Fruit fly (Drosophila melanogaster) whole organism, embryonic: ENCODE data around the gene CG7065.

Experiments used
- CG10543 ChIP-seq: fragments of 200-800 bp; sonication (Bioruptor generic); optimal IDR thresholded peaks from 3 replicates; lab custom pipeline; 2017; ENCODE audit warnings: missing biosample characterization, mild to moderate bottlenecking, missing genetic modification characterization, moderate library complexity
- CG10565 ChIP-seq: fragments of 200-800 bp; sonication (Bioruptor generic); optimal IDR thresholded peaks from 3 replicates; lab custom pipeline; 2016; ENCODE audit warnings: missing biosample characterization, mild to moderate bottlenecking, missing genetic modification characterization
- CG10654 ChIP-seq: fragments of 200-800 bp; sonication (Bioruptor generic); optimal IDR thresholded peaks from 2 replicates; lab custom pipeline; 2016; ENCODE audit warnings: missing biosample characterization, missing genetic modification characterization
- CG11696 ChIP-seq: fragments of 200-800 bp; sonication (Bioruptor generic); IDR thresholded peaks from 2 replicates; pipeline ENCODE4 v1.3.6; 2022; ENCODE audit warnings: missing biosample characterization, missing genetic modification characterization
- CG12219 ChIP-seq: fragments of 200-800 bp; sonication (Bioruptor generic); optimal IDR thresholded peaks from 3 replicates; lab custom pipeline; 2018; ENCODE audit warnings: missing biosample characterization, mild to moderate bottlenecking, missing genetic modification characterization
- CG12236 ChIP-seq: fragments of 200-800 bp; sonication (Bioruptor generic); optimal IDR thresholded peaks from 2 replicates; lab custom pipeline; 2016; ENCODE audit warnings: missing biosample characterization, missing genetic modification characterization
- CG14860 ChIP-seq: fragments of 200-800 bp; sonication (Bioruptor generic); IDR thresholded peaks from 3 replicates; pipeline ENCODE4 v1.3.6; 2022; ENCODE audit warnings: missing biosample characterization, missing genetic modification characterization; ENCODE audit not compliant: partially characterized antibody
- CG14965 ChIP-seq: fragments of 200-800 bp; sonication (Bioruptor generic); optimal IDR thresholded peaks from 2 replicates; lab custom pipeline; 2016; ENCODE audit warnings: missing biosample characterization, missing genetic modification characterization, borderline replicate concordance
- CG15011 ChIP-seq: fragments of 200-800 bp; sonication (Bioruptor generic); optimal IDR thresholded peaks from 3 replicates; lab custom pipeline; 2018; ENCODE audit warnings: missing biosample characterization, mild to moderate bottlenecking, missing genetic modification characterization
- CG17186 ChIP-seq: fragments of 200-800 bp; sonication (Bioruptor generic); optimal IDR thresholded peaks from 3 replicates; lab custom pipeline; 2017; ENCODE audit warnings: missing biosample characterization, missing genetic modification reagents, missing genetic modification characterization
- CG17328 ChIP-seq: fragments of 200-800 bp; sonication (Bioruptor generic); IDR thresholded peaks from 2 replicates; pipeline ENCODE4 v1.3.6; 2022; ENCODE audit warnings: missing biosample characterization, missing genetic modification characterization
- CG17361 ChIP-seq: fragments of 200-800 bp; sonication (Bioruptor generic); IDR thresholded peaks from 3 replicates; pipeline ENCODE4 v1.3.6; 2022; ENCODE audit warnings: missing biosample characterization, missing genetic modification characterization
- CG1832 ChIP-seq: fragments of 200-800 bp; sonication (Bioruptor generic); optimal IDR thresholded peaks from 2 replicates; lab custom pipeline; 2017; ENCODE audit warnings: missing biosample characterization, mild to moderate bottlenecking, missing genetic modification characterization, inconsistent platforms
- CG33213 ChIP-seq: fragments of 200-800 bp; sonication (Bioruptor generic); optimal IDR thresholded peaks from 3 replicates; lab custom pipeline; 2016; ENCODE audit warnings: missing biosample characterization, missing genetic modification characterization
- CG3407 ChIP-seq: fragments of 200-800 bp; sonication (Bioruptor generic); optimal IDR thresholded peaks from 2 replicates; lab custom pipeline; 2018; ENCODE audit warnings: missing biosample characterization, mild to moderate bottlenecking, missing genetic modification characterization
- CG34422 ChIP-seq: fragments of 200-800 bp; sonication (Bioruptor generic); IDR thresholded peaks from 3 replicates; pipeline ENCODE4 v1.3.6; 2022; ENCODE audit warnings: missing biosample characterization, missing genetic modification characterization
- CG3995 ChIP-seq: fragments of 200-800 bp; sonication (Bioruptor generic); optimal IDR thresholded peaks from 3 replicates; lab custom pipeline; 2016; ENCODE audit warnings: missing biosample characterization, missing genetic modification characterization
- CG4820 ChIP-seq: fragments of 200-800 bp; sonication (Bioruptor generic); optimal IDR thresholded peaks from 3 replicates; lab custom pipeline; 2016; ENCODE audit warnings: missing biosample characterization, missing genetic modification characterization
- CG7987 ChIP-seq: fragments of 200-800 bp; sonication (Bioruptor generic); optimal IDR thresholded peaks from 2 replicates; lab custom pipeline; 2018; ENCODE audit warnings: missing biosample characterization, mild to moderate bottlenecking, missing genetic modification characterization, moderate library complexity
- CG9727 ChIP-seq: fragments of 200-800 bp; sonication (Bioruptor generic); optimal IDR thresholded peaks from 3 replicates; lab custom pipeline; 2017; ENCODE audit warnings: missing biosample characterization, mild to moderate bottlenecking, missing genetic modification characterization
- CrebB ChIP-seq: fragments of 200-800 bp; sonication (Bioruptor generic); optimal IDR thresholded peaks from 3 replicates; lab custom pipeline; 2018; ENCODE audit warnings: missing biosample characterization, mild to moderate bottlenecking, missing genetic modification characterization
- Doc2 ChIP-seq: fragments of 200-800 bp; sonication (Bioruptor generic); IDR thresholded peaks from 2 replicates; pipeline ENCODE4 v1.3.6; 2022; ENCODE audit warnings: missing biosample characterization, missing genetic modification characterization
- Jarid2 ChIP-seq: fragments of 200-800 bp; sonication (Bioruptor generic); optimal IDR thresholded peaks from 3 replicates; lab custom pipeline; 2017; ENCODE audit warnings: mild to moderate bottlenecking, missing biosample characterization, missing genetic modification reagents, missing genetic modification characterization
- Kr ChIP-seq: fragments of 200-800 bp; sonication (Bioruptor generic); optimal IDR thresholded peaks from 2 replicates; lab custom pipeline; 2017; ENCODE audit warnings: missing biosample characterization, mild to moderate bottlenecking, missing genetic modification characterization
- Lim3 ChIP-seq: fragments of 200-800 bp; sonication (Bioruptor generic); IDR thresholded peaks from 2 replicates; pipeline ENCODE4 v1.3.6; 2022; ENCODE audit warnings: missing biosample characterization, missing genetic modification characterization
- NC2β ChIP-seq: fragments of 200-800 bp; sonication (Bioruptor generic); optimal IDR thresholded peaks from 2 replicates; lab custom pipeline; 2016; ENCODE audit warnings: missing biosample characterization, missing genetic modification characterization
- NFAT ChIP-seq: fragments of 200-800 bp; sonication (Bioruptor generic); IDR thresholded peaks from 2 replicates; pipeline ENCODE4 v1.3.6; 2022; ENCODE audit warnings: missing biosample characterization, missing genetic modification characterization
- Ravus ChIP-seq: fragments of 200-800 bp; sonication (Bioruptor generic); IDR thresholded peaks from 2 replicates; pipeline ENCODE4 v1.3.6; 2022; ENCODE audit warnings: missing biosample characterization, missing genetic modification characterization
- Rfx ChIP-seq: fragments of 200-800 bp; sonication (Bioruptor generic); IDR thresholded peaks from 2 replicates; pipeline ENCODE4 v1.3.6; 2022; ENCODE audit warnings: missing biosample characterization, missing genetic modification characterization
- Sry-β ChIP-seq: fragments of 200-800 bp; sonication (Bioruptor generic); optimal IDR thresholded peaks from 2 replicates; lab custom pipeline; 2018; ENCODE audit warnings: missing biosample characterization, mild to moderate bottlenecking, missing genetic modification characterization, moderate library complexity
- Usf ChIP-seq: fragments of 200-800 bp; sonication (Bioruptor generic); optimal IDR thresholded peaks from 2 replicates; lab custom pipeline; 2017; ENCODE audit warnings: missing genotype, missing biosample characterization, missing genetic modification characterization
- amos ChIP-seq: fragments of 200-800 bp; sonication (Bioruptor generic); IDR thresholded peaks from 2 replicates; pipeline ENCODE4 v1.3.6; 2022; ENCODE audit warnings: missing biosample characterization, missing genetic modification characterization; ENCODE audit not compliant: partially characterized antibody
- ato ChIP-seq: fragments of 200-800 bp; sonication (Bioruptor generic); IDR thresholded peaks from 2 replicates; pipeline ENCODE4 v1.3.6; 2022; ENCODE audit warnings: missing biosample characterization, missing genetic modification characterization; ENCODE audit not compliant: partially characterized antibody
- cas ChIP-seq: fragments of 200-800 bp; sonication (Bioruptor generic); IDR thresholded peaks from 2 replicates; pipeline ENCODE4 v1.3.6; 2022; ENCODE audit warnings: missing biosample characterization, missing genetic modification characterization
- corto ChIP-seq: fragments of 200-800 bp; sonication (Bioruptor generic); optimal IDR thresholded peaks from 2 replicates; lab custom pipeline; 2016; ENCODE audit warnings: missing biosample characterization, mild to moderate bottlenecking, missing genetic modification characterization, moderate library complexity
- dan ChIP-seq: fragments of 200-800 bp; sonication (Bioruptor generic); IDR thresholded peaks from 2 replicates; pipeline ENCODE4 v1.3.6; 2022; ENCODE audit warnings: missing biosample characterization, missing genetic modification characterization
- dmrt11E ChIP-seq: fragments of 200-800 bp; sonication (Bioruptor generic); optimal IDR thresholded peaks from 3 replicates; lab custom pipeline; 2018; ENCODE audit warnings: missing biosample characterization, mild to moderate bottlenecking, missing genetic modification characterization, moderate library complexity
- fu2 ChIP-seq: fragments of 200-800 bp; sonication (Bioruptor generic); optimal IDR thresholded peaks from 2 replicates; lab custom pipeline; 2016; ENCODE audit warnings: missing biosample characterization, missing genetic modification characterization
- kah ChIP-seq: fragments of 200-800 bp; sonication (Bioruptor generic); optimal IDR thresholded peaks from 2 replicates; lab custom pipeline; 2018; ENCODE audit warnings: missing biosample characterization, mild to moderate bottlenecking, missing genetic modification characterization
- nau ChIP-seq: fragments of 200-800 bp; sonication (Bioruptor generic); optimal IDR thresholded peaks from 3 replicates; lab custom pipeline; 2017; ENCODE audit warnings: missing biosample characterization, mild to moderate bottlenecking, missing genetic modification characterization, missing genetic modification reagents
- nerfin-2 ChIP-seq: fragments of 200-800 bp; sonication (Bioruptor generic); IDR thresholded peaks from 2 replicates; pipeline ENCODE4 v1.3.6; 2022; ENCODE audit warnings: missing biosample characterization, missing genetic modification characterization; ENCODE audit not compliant: partially characterized antibody
- otp ChIP-seq: fragments of 200-800 bp; sonication (Bioruptor generic); IDR thresholded peaks from 3 replicates; pipeline ENCODE4, ENCODE4 v1.3.6; 2022; ENCODE audit warnings: missing biosample characterization, missing genetic modification characterization
- p53 ChIP-seq: fragments of 200-800 bp; sonication (Bioruptor generic); optimal IDR thresholded peaks from 2 replicates; lab custom pipeline; 2016; ENCODE audit warnings: missing biosample characterization, missing genetic modification characterization
- rib ChIP-seq: fragments of 200-800 bp; sonication (Bioruptor generic); IDR thresholded peaks from 2 replicates; pipeline ENCODE4 v1.3.6; 2022; ENCODE audit warnings: missing biosample characterization, missing genetic modification characterization
- sob ChIP-seq: fragments of 200-800 bp; sonication (Bioruptor generic); IDR thresholded peaks from 2 replicates; pipeline ENCODE4 v1.3.6; 2022; ENCODE audit warnings: missing biosample characterization, missing genetic modification characterization
- tgo ChIP-seq: fragments of 200-800 bp; sonication (Bioruptor generic); IDR thresholded peaks from 3 replicates; pipeline ENCODE4 v1.3.6; 2022; ENCODE audit warnings: missing biosample characterization, missing genetic modification characterization
- tin ChIP-seq: fragments of 200-800 bp; sonication (Bioruptor generic); optimal IDR thresholded peaks from 3 replicates; lab custom pipeline; 2016; ENCODE audit warnings: missing biosample characterization, missing genetic modification characterization
- twi ChIP-seq: fragments of 200-800 bp; optimal IDR thresholded peaks from 2 replicates; lab custom pipeline; 2019; ENCODE audit warnings: missing biosample characterization, mild to moderate bottlenecking, missing genetic modification characterization, moderate library complexity
- yki ChIP-seq: fragments of >200 bp; optimal IDR thresholded peaks from 3 replicates; lab custom pipeline; 2018
- z ChIP-seq: fragments of 200-800 bp; sonication (Bioruptor generic); IDR thresholded peaks from 3 replicates; pipeline ENCODE4 v1.3.6; 2022; ENCODE audit warnings: missing biosample characterization, missing genetic modification characterization
- zfh2 ChIP-seq: fragments of 200-800 bp; sonication (Bioruptor generic); optimal IDR thresholded peaks from 2 replicates; lab custom pipeline; 2016; ENCODE audit warnings: missing biosample characterization, missing genetic modification characterization

Gene CG7065

DNA sequence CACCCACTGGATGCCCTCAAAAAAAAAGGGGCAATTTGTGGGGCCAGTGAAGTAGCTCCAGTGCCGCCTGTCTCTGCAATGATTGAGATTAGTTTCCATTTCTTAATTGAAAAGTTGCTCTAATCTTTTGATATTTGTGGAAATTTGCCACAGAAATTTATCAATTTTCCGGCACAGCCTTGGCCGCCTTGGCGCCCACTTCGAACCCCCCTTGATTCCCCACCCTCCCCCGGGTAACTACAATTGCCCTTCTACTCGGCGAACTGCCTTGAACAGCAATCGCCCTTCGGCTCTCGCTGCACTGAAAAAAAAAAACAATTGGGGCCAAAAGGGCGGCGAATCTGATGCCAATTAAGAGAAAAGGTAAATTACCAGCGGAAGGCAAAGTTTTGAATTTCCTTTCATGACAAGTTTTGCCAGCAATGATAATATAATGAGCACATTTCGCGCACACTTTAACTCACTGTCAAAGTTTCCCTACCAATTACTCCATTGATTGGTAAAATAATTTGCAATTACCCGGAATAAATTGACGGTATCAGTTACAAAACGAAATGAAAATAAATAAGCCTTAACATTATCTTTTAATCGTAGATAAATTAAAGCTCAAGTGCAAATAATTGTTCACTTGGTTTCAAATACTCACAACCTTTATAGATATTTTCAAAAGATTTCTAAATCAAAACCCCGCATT, 22.5 kb upstream of the CG7065 start (continued):
- no peak for TF ChIP-seq CG14965 (GFP tag; lab: Kevin White, UChicago)
- no peak for TF ChIP-seq dan (GFP tag; lab: Robert Waterston, UW)
- TF ChIP-seq CG15011 (GFP tag; lab: Kevin White, UChicago): no peak
- TF ChIP-seq amos (GFP tag; lab: Robert Waterston, UW): no peak
- TF ChIP-seq nerfin-2 (GFP tag; lab: Robert Waterston, UW): no peak
- no peak for TF ChIP-seq CG34422 (GFP tag; lab: Robert Waterston, UW)
- peak; percentile 49; the same call in 2 of the 3 replicates for TF ChIP-seq CG17361 (GFP tag; lab: Robert Waterston, UW)
- no peak for TF ChIP-seq CG17328 (GFP tag; lab: Robert Waterston, UW)
- no peak for TF ChIP-seq CG17186
- no peak for TF ChIP-seq rib
- TF ChIP-seq p53 (GFP tag; lab: Kevin White, UChicago): no peak
- no peak for TF ChIP-seq Usf (GFP tag; lab: Kevin White, UChicago)
- TF ChIP-seq yki (lab: Kevin White, UChicago): no peak
- no peak for TF ChIP-seq fu2
- TF ChIP-seq Sry-β (GFP tag; lab: Kevin White, UChicago): no peak
- peak; percentile 43 for TF ChIP-seq tin (GFP tag; lab: Kevin White, UChicago)
- TF ChIP-seq CrebB (tag; lab: Kevin White, UChicago): no peak
- no peak for TF ChIP-seq ato (GFP tag; lab: Robert Waterston, UW)
- no peak for TF ChIP-seq CG10543 (GFP tag; lab: Kevin White, UChicago)
- TF ChIP-seq CG3995 (GFP tag; lab: Kevin White, UChicago): no peak
- no peak for TF ChIP-seq CG12236 (GFP tag; lab: Kevin White, UChicago)
- no peak for TF ChIP-seq Ravus (GFP tag; lab: Robert Waterston, UW)
- TF ChIP-seq NFAT (GFP tag; lab: Robert Waterston, UW): no peak
- TF ChIP-seq nau: no peak
- no peak for TF ChIP-seq Lim3 (GFP tag; lab: Robert Waterston, UW)
- no peak for TF ChIP-seq CG7987 (GFP tag; lab: Kevin White, UChicago)
- no peak for TF ChIP-seq Kr (GFP tag; lab: Kevin White, UChicago)
- TF ChIP-seq corto (GFP tag; lab: Kevin White, UChicago): no peak
- TF ChIP-seq CG4820 (GFP tag; lab: Kevin White, UChicago): no peak
- TF ChIP-seq CG10654 (GFP tag; lab: Kevin White, UChicago): no peak
- TF ChIP-seq zfh2 (GFP tag; lab: Kevin White, UChicago): no peak
- TF ChIP-seq cas (GFP tag; lab: Robert Waterston, UW): no peak
- no peak for TF ChIP-seq CG11696 (GFP tag; lab: Robert Waterston, UW)
- no peak for TF ChIP-seq Jarid2 (GFP tag; lab: Kevin White, UChicago)
- TF ChIP-seq CG9727: peak; percentile 16
- no peak for TF ChIP-seq Doc2 (GFP tag; lab: Robert Waterston, UW)
- no peak for TF ChIP-seq twi (tag; lab: Kevin White, UChicago)
- no peak for TF ChIP-seq CG14860 (GFP tag; lab: Robert Waterston, UW)
- TF ChIP-seq NC2β (GFP tag; lab: Kevin White, UChicago): peak; percentile 5
- TF ChIP-seq kah (GFP tag; lab: Kevin White, UChicago): no peak
- TF ChIP-seq CG10565 (GFP tag; lab: Kevin White, UChicago): no peak
- TF ChIP-seq CG3407 (GFP tag; lab: Kevin White, UChicago): no peak
- TF ChIP-seq z: no peak
- no peak for TF ChIP-seq dmrt11E (tag; lab: Kevin White, UChicago)
- no peak for TF ChIP-seq sob (GFP tag; lab: Robert Waterston, UW)
- TF ChIP-seq otp (GFP tag; lab: Robert Waterston, UW): no peak
- no peak for TF ChIP-seq Rfx
- no peak for TF ChIP-seq CG1832
- peak; percentile 16 for TF ChIP-seq CG12219 (GFP tag; lab: Kevin White, UChicago)
- no peak for TF ChIP-seq CG33213
- TF ChIP-seq tgo (GFP tag; lab: Robert Waterston, UW): no peak
